Worm (Caenorhabditis elegans) whole organism, L1 larva: ENCODE data around the gene H14A12.5.

Source experiments
- F16B12.6 ChIP-seq: fragments of 150-350 bp; optimal IDR thresholded peaks from 2 replicates; lab custom pipeline; 2014; ENCODE audit warnings: missing biosample characterization, missing genetic modification characterization
- ceh-82 ChIP-seq, 3 experiments: fragments of 150-350 bp in 1 of 3; sonication (generic microtip) in 2 of 3; optimal IDR thresholded peaks; 2 replicates each; lab custom pipeline; 2014 to 2017; ENCODE audit warnings: missing biosample characterization in 3 of 3, missing genetic modification characterization in 3 of 3
- dpl-1 ChIP-seq, 3 experiments: fragments of 150-350 bp in 2 of 3; sonication (generic microtip) in 1 of 3; optimal IDR thresholded peaks; 2 replicates each; lab custom pipeline; 2014 to 2017; ENCODE audit warnings: missing biosample characterization in 3 of 3, missing genetic modification characterization in 3 of 3, missing genetic modification reagents in 3 of 3
- egl-27 ChIP-seq, 2 experiments: fragments of 150-350 bp in 1 of 2; sonication (generic microtip); optimal IDR thresholded peaks; 3 replicates each; lab custom pipeline; 2017 to 2018; ENCODE audit warnings: missing biosample characterization in 2 of 2, missing genetic modification characterization in 2 of 2, missing genetic modification reagents in 2 of 2
- elt-2 ChIP-seq: sonication (generic microtip); optimal IDR thresholded peaks from 2 replicates; lab custom pipeline; 2016; ENCODE audit warnings: missing genetic modification characterization, mild to moderate bottlenecking, inconsistent platforms, missing compliant biosample characterization, missing genetic modification reagents
- grh-1 ChIP-seq: fragments of 200-800 bp; sonication (Bioruptor generic); IDR thresholded peaks from 2 replicates; pipeline ENCODE4 v1.3.6; 2022; ENCODE audit warnings: missing genetic modification reagents, missing genetic modification characterization, missing compliant biosample characterization
- irx-1 ChIP-seq: sonication (generic microtip); optimal IDR thresholded peaks from 2 replicates; lab custom pipeline; 2016; ENCODE audit warnings: missing genetic modification characterization, missing compliant biosample characterization
- lin-14 ChIP-seq: fragments of 200-800 bp; sonication (Bioruptor generic); optimal IDR thresholded peaks from 2 replicates; lab custom pipeline; 2018; ENCODE audit warnings: mild to moderate bottlenecking, missing genetic modification characterization, moderate library complexity, missing compliant biosample characterization
- nhr-12 ChIP-seq: sonication (generic microtip); optimal IDR thresholded peaks from 2 replicates; lab custom pipeline; 2017; ENCODE audit warnings: missing biosample characterization, missing genetic modification characterization
- pqm-1 ChIP-seq: sonication (generic microtip); optimal IDR thresholded peaks from 3 replicates; lab custom pipeline; 2017; ENCODE audit warnings: missing biosample characterization, missing genetic modification characterization
- unc-98 ChIP-seq: fragments of 200-800 bp; sonication (Bioruptor generic); IDR thresholded peaks from 2 replicates; pipeline ENCODE4 v1.3.6; 2022; ENCODE audit warnings: missing genetic modification characterization, missing compliant biosample characterization
- zag-1 ChIP-seq: fragments of 150-350 bp; optimal IDR thresholded peaks from 2 replicates; lab custom pipeline; 2014; ENCODE audit warnings: missing biosample characterization, missing genetic modification characterization

ce11 chrIII:7518424-7518823 lies 49.5 kb upstream of the H14A12.5 start, which contains the start of gene clk-2:
- no peak for TF ChIP-seq zag-1 (tag; lab: Kevin White, UChicago)
- no peak for TF ChIP-seq lin-14 (GFP tag; lab: Kevin White, UChicago)
- no peak for TF ChIP-seq pqm-1 (tag; lab: Kevin White, UChicago)
- TF ChIP-seq irx-1 (tag; lab: Kevin White, UChicago): no peak
- no peak for TF ChIP-seq dpl-1 (GFP tag; optimal IDR thresholded peaks at IDR 0.05; lab: Kevin White, UChicago)
- TF ChIP-seq egl-27 (tag; optimal IDR thresholded peaks at IDR 0.05; lab: Kevin White, UChicago): no peak
- TF ChIP-seq ceh-82 (tag; optimal IDR thresholded peaks at IDR 0.05; lab: Kevin White, UChicago): no peak
- no peak for TF ChIP-seq unc-98 (GFP tag; lab: Robert Waterston, UW)
- TF ChIP-seq grh-1: no peak
- no peak for TF ChIP-seq nhr-12
- TF ChIP-seq elt-2: no peak
- no peak for TF ChIP-seq F16B12.6 (tag; lab: Kevin White, UChicago)
